Worm (Caenorhabditis elegans): ENCODE measurements around the gene C02B10.6.

DNA sequence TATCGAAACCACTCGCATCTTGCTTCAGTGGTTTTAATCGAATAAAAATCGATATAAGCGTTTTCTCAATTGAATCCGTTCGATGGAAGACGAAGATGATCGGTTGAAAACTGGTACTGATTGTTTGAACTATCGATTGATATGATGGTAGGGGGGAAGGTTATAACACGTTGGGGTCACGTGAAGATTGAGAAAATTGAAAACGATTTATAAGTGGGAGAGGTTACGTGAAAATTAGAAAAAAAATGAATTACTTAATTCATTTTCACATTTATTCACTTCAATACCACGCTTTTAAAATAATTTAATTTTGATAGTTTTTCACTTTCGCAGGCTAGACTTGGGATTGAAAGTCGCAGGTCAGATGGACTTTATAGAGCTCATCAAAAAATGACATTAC, 9.7 kb upstream of the C02B10.6 start, which contains the start of gene C09B9.7:
- TF ChIP-seq ama-1 (optimal IDR thresholded peaks at IDR 0.05): no peak
- TF ChIP-seq dmd-4 (tag; optimal IDR thresholded peaks at IDR 0.05; ENCODE audit: borderline replicate concordance): no peak

All from whole organism, late embryonic.